Worm (Caenorhabditis elegans) whole organism, dauer: Measurements from ENCODE around the gene rab-35.

Experiments used
- unc-62 ChIP-seq: sonication (generic microtip); optimal IDR thresholded peaks from 2 replicates; lab custom pipeline; 2017; ENCODE audit warnings: missing biosample characterization, missing genetic modification reagents, missing genetic modification characterization

Gene rab-35

DNA sequence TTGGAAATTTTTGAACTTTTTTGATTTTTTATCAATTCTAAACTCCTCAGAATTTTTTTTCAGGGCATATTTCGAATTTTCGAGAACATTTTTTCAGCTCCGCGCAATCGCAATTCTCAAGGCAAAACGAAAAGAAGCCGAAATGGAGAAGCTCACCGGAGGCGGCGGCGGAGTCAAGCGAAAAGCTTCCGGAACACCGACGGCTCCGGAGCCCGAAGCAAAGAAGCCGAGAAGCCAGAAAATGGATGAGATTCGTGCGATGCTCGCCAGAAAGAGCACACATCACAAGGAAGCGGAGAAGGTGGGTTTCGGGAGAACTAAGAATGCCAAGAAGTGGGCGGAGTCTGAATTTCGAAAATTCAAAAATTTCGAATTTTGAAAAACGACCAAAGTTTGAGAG lies 12.7 kb upstream of the rab-35 start:
- no peak for TF ChIP-seq unc-62 (GFP tag; lab: Kevin White, UChicago)

DNA sequence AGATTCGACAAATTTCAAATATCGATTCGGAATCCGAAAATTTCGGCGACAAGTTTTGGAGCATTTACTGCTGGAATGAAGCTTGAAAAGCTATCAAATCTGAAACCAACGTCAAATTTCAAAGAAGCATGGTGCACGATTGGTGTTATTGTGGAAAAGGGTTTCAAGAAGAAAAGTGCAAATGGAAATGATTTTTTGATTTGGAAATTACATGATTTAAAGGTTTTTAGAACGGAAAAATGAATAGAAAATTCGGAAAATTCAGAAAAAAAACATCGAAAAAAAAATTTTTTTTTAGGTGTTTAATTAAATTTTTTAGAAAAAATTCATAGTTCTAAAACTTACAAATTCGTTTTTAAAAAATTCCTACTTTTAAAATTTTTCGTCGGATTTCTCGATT lies 6.8 kb upstream of the rab-35 start, which contains the start of gene teg-1:
TSS of gene teg-1 (minus strand) at position 101 of the 400 bp plus-strand sequence.
- no peak for TF ChIP-seq unc-62 (GFP tag; lab: Kevin White, UChicago)

DNA sequence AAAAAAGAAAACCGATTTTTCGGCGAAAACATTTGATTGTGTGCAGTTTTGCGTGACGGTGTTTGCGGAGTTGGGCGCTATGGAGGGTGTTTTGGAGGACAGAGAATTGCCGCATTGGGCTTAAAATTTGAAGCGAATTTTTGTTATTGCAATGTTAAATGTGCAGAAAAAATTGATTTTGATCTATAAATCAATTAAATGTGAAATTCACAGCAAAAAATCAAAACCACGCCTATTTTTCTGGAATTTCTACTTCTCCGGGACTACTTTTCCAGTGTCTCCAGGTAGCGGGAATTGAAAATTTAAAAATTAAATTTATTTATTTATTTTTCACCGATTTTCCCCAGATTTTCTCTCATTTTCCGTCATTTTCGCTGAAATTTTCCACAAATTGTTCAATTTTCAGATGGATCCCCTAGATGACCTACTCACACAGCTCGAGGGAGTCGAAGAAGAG lies 5.8 kb upstream of the rab-35 start, which contains the start of gene mcm-10:
TSS of gene mcm-10 (plus strand) at position 407 of the 457 bp plus-strand sequence.
- no peak for TF ChIP-seq unc-62 (GFP tag; lab: Kevin White, UChicago)

DNA sequence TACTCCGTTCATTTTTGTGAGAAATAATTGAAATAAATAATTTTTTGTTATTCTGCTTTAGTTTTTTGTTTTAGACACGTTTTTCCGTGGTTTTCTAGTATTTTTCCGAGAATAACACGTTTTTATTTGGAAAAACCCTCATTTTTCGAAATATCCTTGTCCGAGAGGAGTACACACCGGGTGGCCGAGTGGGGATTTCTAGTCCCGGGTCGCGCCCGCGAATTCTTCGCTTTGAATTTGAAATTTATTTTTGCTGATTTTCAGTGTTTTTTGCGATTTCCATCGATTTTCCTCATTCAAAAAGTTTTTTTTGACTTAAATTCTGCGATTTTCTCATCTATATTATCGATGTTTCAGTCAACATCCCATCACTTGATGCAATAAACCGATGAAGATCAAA lies 20.8 kb downstream of the rab-35 start, which contains the start of the genes gly-9, mib-1 and smc-3:
TSS of gene gly-9 (minus strand) at position 27 of the 400 bp plus-strand sequence.
TSS of gene mib-1 (minus strand) at position 123 of the 400 bp plus-strand sequence.
TSS of gene smc-3 (plus strand) at position 351 of the 400 bp plus-strand sequence.
- no peak for TF ChIP-seq unc-62 (GFP tag; lab: Kevin White, UChicago)

DNA sequence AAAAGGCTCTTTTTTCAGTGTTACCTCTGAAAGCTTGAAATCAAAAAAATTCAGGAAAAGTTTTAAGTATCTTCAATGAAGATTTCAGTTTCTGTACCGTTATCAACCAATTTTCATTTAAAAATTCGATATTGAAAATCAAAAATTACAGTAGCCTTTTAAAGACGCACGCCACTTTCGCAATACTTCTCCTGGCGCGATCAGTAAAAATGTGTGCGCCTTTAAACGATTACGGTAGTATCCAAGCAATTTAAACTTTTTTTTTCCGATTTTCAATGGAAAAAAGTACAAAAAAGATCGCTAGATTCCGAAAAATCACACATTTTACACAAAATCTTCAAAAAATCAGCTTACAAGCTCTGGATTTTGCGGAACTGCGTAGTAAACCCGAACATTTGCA lies 21.5 kb downstream of the rab-35 start:
- no peak for TF ChIP-seq unc-62 (GFP tag; lab: Kevin White, UChicago)

DNA sequence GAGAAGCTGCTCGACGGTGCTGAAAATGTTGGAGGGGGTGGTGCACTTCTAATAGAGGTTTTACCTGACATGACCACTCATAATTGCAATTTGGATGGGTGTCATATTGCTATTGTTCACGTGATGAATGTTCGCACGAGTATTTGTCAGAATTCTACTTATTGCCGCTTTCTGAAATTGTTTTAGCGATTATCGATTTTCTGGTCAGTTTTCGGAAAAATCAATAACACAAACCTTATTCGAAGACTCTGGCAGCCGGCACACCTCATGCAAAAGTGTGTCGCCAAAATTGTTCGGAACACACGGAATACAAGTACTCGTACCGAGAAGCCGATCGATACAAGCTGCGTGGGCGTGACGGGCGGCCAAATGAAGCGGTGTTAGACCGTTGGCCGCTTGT lies 23.1 kb downstream of the rab-35 start:
- TF ChIP-seq unc-62 (GFP tag; lab: Kevin White, UChicago) = no peak

DNA sequence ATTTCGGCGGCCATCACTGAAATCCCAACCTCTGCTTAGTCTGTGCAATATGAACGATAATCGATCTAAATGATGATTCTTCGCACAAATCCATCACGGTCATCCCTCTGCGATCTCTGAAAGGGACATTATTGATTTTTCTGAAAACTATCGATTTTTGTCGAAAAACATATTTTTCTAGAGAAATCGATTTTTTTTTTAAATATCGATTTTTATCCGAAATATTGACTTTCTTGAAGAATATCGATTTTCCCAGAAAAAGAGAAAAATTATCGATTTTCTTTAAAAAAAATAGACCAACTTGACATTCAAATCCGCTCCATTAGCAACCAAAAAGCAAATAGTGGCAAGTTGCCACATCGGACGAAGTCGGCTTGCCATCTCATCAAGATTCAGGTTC lies 24.0 kb downstream of the rab-35 start:
- no peak for TF ChIP-seq unc-62 (GFP tag; lab: Kevin White, UChicago)

DNA sequence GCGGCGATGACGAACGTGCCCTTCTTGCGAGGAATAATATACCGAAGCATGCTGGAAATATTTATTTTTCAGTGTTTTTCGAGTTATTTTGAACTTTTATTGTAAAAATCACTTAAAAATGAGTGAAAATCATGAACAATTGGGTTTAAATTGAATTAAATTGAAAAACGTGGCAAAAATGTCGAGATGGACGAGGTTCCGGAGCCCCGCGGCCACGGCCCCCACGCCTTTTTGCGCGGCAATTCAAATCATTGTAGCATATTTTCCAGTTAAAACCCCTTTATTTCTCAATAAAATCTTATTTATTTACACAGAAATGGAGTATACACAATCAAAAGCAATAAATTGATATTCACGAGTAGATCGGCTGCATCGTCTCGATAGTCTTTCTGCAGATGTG lies 25.3 kb downstream of the rab-35 start:
- TF ChIP-seq unc-62 (GFP tag; lab: Kevin White, UChicago) = no peak

DNA sequence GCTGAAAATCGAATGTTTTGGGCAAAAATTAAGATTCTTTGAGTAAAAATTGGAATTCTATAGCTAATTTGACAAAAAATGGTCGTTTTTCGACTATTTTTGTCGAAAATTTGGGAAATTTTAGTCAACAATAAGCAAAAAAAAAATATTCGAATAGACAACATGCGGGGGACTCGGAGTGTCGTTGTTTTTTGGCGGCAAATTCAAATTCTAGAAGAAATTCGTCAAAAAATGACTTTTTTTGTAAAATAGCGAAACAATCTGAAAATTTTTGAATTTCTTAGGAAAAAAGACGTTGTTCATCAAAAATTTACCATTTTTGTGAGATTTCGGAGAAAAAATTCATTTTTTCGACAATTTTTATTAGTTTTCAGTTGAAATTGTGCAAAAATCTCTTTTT lies 27.7 kb downstream of the rab-35 start:
- TF ChIP-seq unc-62 (GFP tag; lab: Kevin White, UChicago) = no peak

- TF ChIP-seq unc-62 (GFP tag; lab: Kevin White, UChicago) = no peak
Observed at ce11 chrIII:11279954-11280353, 31.4 kb downstream of the rab-35 start.

- TF ChIP-seq unc-62 (GFP tag; lab: Kevin White, UChicago) = no peak
Observed at ce11 chrIII:11278817-11279216, 32.5 kb downstream of the rab-35 start, which contains the start of gene Y47D3A.21. TSS of gene Y47D3A.21 (minus strand) at chrIII:11278917.

- TF ChIP-seq unc-62 (GFP tag; lab: Kevin White, UChicago) = no peak
Observed at ce11 chrIII:11274590-11275116, 36.7 kb downstream of the rab-35 start, which contains the start of gene Y47D3A.20. TSS of gene Y47D3A.20 (plus strand) at chrIII:11275066.

- TF ChIP-seq unc-62 (GFP tag; lab: Kevin White, UChicago) = no peak
Observed at ce11 chrIII:11270795-11271194, 40.6 kb downstream of the rab-35 start, which contains the start of gene obr-1. TSS of gene obr-1 (minus strand) at chrIII:11270895.

ce11 chrIII:11269206-11269605 lies 42.2 kb downstream of the rab-35 start:
- no peak for TF ChIP-seq unc-62 (GFP tag; lab: Kevin White, UChicago)

DNA sequence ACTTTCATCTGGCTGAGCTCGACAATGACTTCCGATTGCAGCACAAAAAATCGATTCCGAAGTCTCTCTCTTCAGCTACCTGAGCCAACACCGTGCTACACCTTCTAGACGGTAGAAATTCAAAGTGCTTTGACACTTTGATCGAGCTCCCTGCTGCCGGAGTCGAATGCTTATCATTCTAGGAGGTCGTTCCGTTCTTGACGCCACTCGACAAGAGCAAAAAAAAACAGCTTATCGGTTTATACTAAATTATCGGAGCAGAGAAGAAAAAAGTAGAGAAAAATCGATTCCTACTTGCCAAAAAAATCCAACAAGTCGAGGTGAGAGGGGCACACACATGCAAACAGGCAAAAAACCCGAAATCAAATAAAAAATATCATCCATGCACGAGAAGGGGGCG lies 42.8 kb downstream of the rab-35 start:
- no peak for TF ChIP-seq unc-62 (GFP tag; lab: Kevin White, UChicago)

DNA sequence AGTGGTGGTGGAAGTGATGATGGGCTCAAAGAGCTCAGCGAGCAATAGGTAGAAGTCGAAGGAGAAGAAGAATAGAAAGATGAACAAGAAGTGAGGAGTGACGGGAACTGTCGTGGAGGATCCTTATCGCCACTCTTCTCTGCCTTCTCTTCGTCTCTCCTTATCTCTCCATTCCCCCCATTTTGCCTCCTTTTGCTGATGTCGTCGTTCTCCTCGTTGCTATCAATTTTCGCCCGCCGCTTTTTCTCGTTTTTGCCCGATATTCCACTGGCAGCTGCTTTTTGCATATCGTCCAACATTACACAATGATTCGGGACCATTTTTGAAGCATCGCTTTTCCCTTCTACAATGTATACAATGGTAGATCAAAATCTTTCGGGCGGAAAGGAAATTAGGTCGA lies 44.0 kb downstream of the rab-35 start:
- TF ChIP-seq unc-62 (GFP tag; lab: Kevin White, UChicago) = no peak

DNA sequence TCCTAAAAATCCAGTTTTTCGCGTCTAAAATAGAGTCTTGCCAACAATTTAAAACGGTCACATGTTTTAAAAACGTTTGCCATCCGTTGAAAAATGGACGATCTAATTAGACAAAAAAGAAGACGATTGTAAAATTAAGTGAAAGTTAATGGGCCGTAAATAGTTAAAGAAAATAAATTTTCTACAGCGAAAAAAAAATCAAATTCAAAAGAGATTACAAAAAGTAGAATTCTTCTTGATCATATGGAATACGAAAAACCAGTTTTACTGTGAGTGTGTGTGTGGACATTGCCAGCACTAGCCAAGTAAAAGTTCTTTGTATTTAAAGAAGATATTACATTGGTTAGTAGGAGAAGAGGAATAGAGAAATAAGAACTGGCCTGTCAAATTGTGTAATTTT lies 49.3 kb downstream of the rab-35 start:
- TF ChIP-seq unc-62 (GFP tag; lab: Kevin White, UChicago) = no peak
